Fruit fly (Drosophila melanogaster): ENCODE data around the gene CG34155.

Gene CG34155

dm6 chr3R:30540196-30540595 is 19.8 kb downstream of the CG34155 start (continued):
- TF ChIP-seq jumu (GFP tag; optimal IDR thresholded peaks at IDR 0.05) (peak; percentile 95), Xrp1 (GFP tag; IDR thresholded peaks at IDR 0.05) (peak; percentile 87), CG6175 (GFP tag; IDR thresholded peaks at IDR 0.05) (peak; percentile 86), CG18764 (GFP tag; optimal IDR thresholded peaks at IDR 0.05) (peak; percentile 90), Lim3 (GFP tag; IDR thresholded peaks at IDR 0.05) (peak; percentile 81), CG6272 (GFP tag; IDR thresholded peaks at IDR 0.05) (peak; percentile 85), CG2116 (GFP tag; optimal IDR thresholded peaks at IDR 0.05) (peak; percentile 58), Eip74EF (GFP tag; optimal IDR thresholded peaks at IDR 0.05) (peak in 1 of 2 experiments; percentile 89), gt (GFP tag; IDR thresholded peaks at IDR 0.05) (peak; percentile 81), cad (GFP tag; optimal IDR thresholded peaks at IDR 0.05) (no peak), wek (GFP tag; optimal IDR thresholded peaks at IDR 0.05) (peak; percentile 77), pfk (GFP tag; optimal IDR thresholded peaks at IDR 0.05) (peak; percentile 30), CG3407 (GFP tag; optimal IDR thresholded peaks at IDR 0.05) (peak; percentile 83), HmgZ (tag; optimal IDR thresholded peaks at IDR 0.05) (peak; percentile 92), dimm (GFP tag; IDR thresholded peaks at IDR 0.05) (peak; percentile 85), Sry-δ (GFP tag; optimal IDR thresholded peaks at IDR 0.05) (peak; percentile 66), CG10321 (GFP tag; IDR thresholded peaks at IDR 0.05) (peak; percentile 71; the same call in 1 of the 2 replicates), CG4424 (GFP tag; optimal IDR thresholded peaks at IDR 0.05) (peak; percentile 93), kah (GFP tag; optimal IDR thresholded peaks at IDR 0.05) (peak; percentile 79), CG17802 (tag; optimal IDR thresholded peaks at IDR 0.05) (peak; percentile 81), CG9817 (tag; optimal IDR thresholded peaks at IDR 0.05) (peak; percentile 95), H2.0 (GFP tag; IDR thresholded peaks at IDR 0.05) (peak; percentile 94), sc (optimal IDR thresholded peaks at IDR 0.05) (no peak), sc (GFP tag; optimal IDR thresholded peaks at IDR 0.05) (peak; percentile 73), Sox102F (GFP tag; optimal IDR thresholded peaks at IDR 0.05) (peak; percentile 95), Xbp1 (GFP tag; optimal IDR thresholded peaks at IDR 0.05) (peak; percentile 94), Ptx1 (GFP tag; IDR thresholded peaks at IDR 0.05) (peak; percentile 94), CG10267 (tag; optimal IDR thresholded peaks at IDR 0.05) (peak; percentile 79), zen (tag; optimal IDR thresholded peaks at IDR 0.05) (peak; percentile 80), klu (GFP tag; IDR thresholded peaks at IDR 0.05) (peak; percentile 86), CG18262 (tag; optimal IDR thresholded peaks at IDR 0.05) (peak; percentile 83), CG10274 (GFP tag; optimal IDR thresholded peaks at IDR 0.05) (peak; percentile 82), Ssrp (tag; optimal IDR thresholded peaks at IDR 0.05) (peak; percentile 88), gro (GFP tag; optimal IDR thresholded peaks at IDR 0.05) (peak; percentile 94), lab (GFP tag; optimal IDR thresholded peaks at IDR 0.05) (peak; percentile 97), CG8089 (GFP tag; optimal IDR thresholded peaks at IDR 0.05) (peak; percentile 91), CG13296 (GFP tag; optimal IDR thresholded peaks at IDR 0.05) (peak; percentile 91), CG34376 (GFP tag; optimal IDR thresholded peaks at IDR 0.05) (peak; percentile 92), CG2202 (tag; optimal IDR thresholded peaks at IDR 0.05) (peak; percentile 62), Ets97D (GFP tag; optimal IDR thresholded peaks at IDR 0.05) (peak; percentile 83), CG7271 (tag; optimal IDR thresholded peaks at IDR 0.05) (no peak), Dbx (GFP tag; IDR thresholded peaks at IDR 0.05) (peak; percentile 95), CG33213 (GFP tag; optimal IDR thresholded peaks at IDR 0.05) (peak; percentile 94), Lhr (GFP tag; optimal IDR thresholded peaks at IDR 0.05) (peak; percentile 64), Stat92E (GFP tag; optimal IDR thresholded peaks at IDR 0.05) (peak in 1 of 3 experiments; percentile 57), ato (GFP tag; IDR thresholded peaks at IDR 0.05; ENCODE audit: partially characterized antibody) (no peak), CG1603 (tag; optimal IDR thresholded peaks at IDR 0.05) (peak; percentile 89), bbx (GFP tag; IDR thresholded peaks at IDR 0.05; ENCODE audit: partially characterized antibody) (no peak), sisA (GFP tag; IDR thresholded peaks at IDR 0.05) (peak; percentile 93), ATbp (GFP tag; optimal IDR thresholded peaks at IDR 0.05) (peak; percentile 92)

Data from whole organism, embryonic.